Fruit fly (Drosophila melanogaster) whole organism, embryonic: Measurements from ENCODE around the gene vkg.

Experiments used
- BEAF-32 ChIP-seq: fragments of 200-800 bp; sonication (Bioruptor generic); optimal IDR thresholded peaks from 3 replicates; lab custom pipeline; 2017; ENCODE audit warnings: missing biosample characterization, missing genetic modification characterization, mild to moderate bottlenecking, moderate library complexity, missing genetic modification reagents
- Bgb ChIP-seq: fragments of 200-800 bp; sonication (Bioruptor generic); IDR thresholded peaks from 2 replicates; pipeline ENCODE4 v1.3.6; 2022; ENCODE audit warnings: missing biosample characterization, missing genetic modification characterization; ENCODE audit not compliant: partially characterized antibody
- BtbVII ChIP-seq: fragments of 200-800 bp; sonication (Bioruptor generic); optimal IDR thresholded peaks from 3 replicates; lab custom pipeline; 2017; ENCODE audit warnings: missing biosample characterization, mild to moderate bottlenecking, missing genetic modification characterization
- CG11247 ChIP-seq: fragments of 200-800 bp; sonication (Bioruptor generic); IDR thresholded peaks from 2 replicates; pipeline ENCODE4 v1.3.6; 2022; ENCODE audit warnings: missing biosample characterization, missing genetic modification characterization
- CG12299 ChIP-seq: fragments of 200-800 bp; sonication (Bioruptor generic); optimal IDR thresholded peaks from 2 replicates; lab custom pipeline; 2018; ENCODE audit warnings: missing biosample characterization, mild to moderate bottlenecking, missing genetic modification characterization
- CG12942 ChIP-seq: fragments of 200-800 bp; sonication (Bioruptor generic); optimal IDR thresholded peaks from 3 replicates; lab custom pipeline; 2016; ENCODE audit warnings: missing biosample characterization, missing genetic modification characterization
- CG15011 ChIP-seq: fragments of 200-800 bp; sonication (Bioruptor generic); optimal IDR thresholded peaks from 3 replicates; lab custom pipeline; 2018; ENCODE audit warnings: missing biosample characterization, mild to moderate bottlenecking, missing genetic modification characterization
- CG17361 ChIP-seq: fragments of 200-800 bp; sonication (Bioruptor generic); IDR thresholded peaks from 3 replicates; pipeline ENCODE4 v1.3.6; 2022; ENCODE audit warnings: missing biosample characterization, missing genetic modification characterization
- CG2116 ChIP-seq: fragments of 200-800 bp; sonication (Bioruptor generic); optimal IDR thresholded peaks from 3 replicates; lab custom pipeline; 2018; ENCODE audit warnings: missing biosample characterization, mild to moderate bottlenecking, missing genetic modification characterization
- CG32532 ChIP-seq: fragments of 200-800 bp; sonication (Bioruptor generic); IDR thresholded peaks from 2 replicates; pipeline ENCODE4 v1.3.6; 2022; ENCODE audit warnings: missing biosample characterization, missing genetic modification characterization
- CG3838 ChIP-seq: fragments of 200-800 bp; sonication (Bioruptor generic); optimal IDR thresholded peaks from 3 replicates; lab custom pipeline; 2016; ENCODE audit warnings: missing biosample characterization, missing genetic modification characterization
- CG42726 ChIP-seq: fragments of 200-800 bp; sonication (Bioruptor generic); IDR thresholded peaks from 2 replicates; pipeline ENCODE4 v1.3.6; 2022; ENCODE audit warnings: missing biosample characterization, missing genetic modification characterization; ENCODE audit not compliant: partially characterized antibody
- CG4617 ChIP-seq: fragments of 200-800 bp; sonication (Bioruptor generic); optimal IDR thresholded peaks from 3 replicates; lab custom pipeline; 2016; ENCODE audit warnings: missing biosample characterization, missing genetic modification characterization, borderline replicate concordance
- CG6654 ChIP-seq: fragments of 200-800 bp; sonication (Bioruptor generic); optimal IDR thresholded peaks from 2 replicates; lab custom pipeline; 2017; ENCODE audit warnings: missing biosample characterization, mild to moderate bottlenecking, missing genetic modification characterization
- CG6854 ChIP-seq: fragments of 200-800 bp; sonication (Bioruptor generic); optimal IDR thresholded peaks from 3 replicates; lab custom pipeline; 2017; ENCODE audit warnings: missing biosample characterization, mild to moderate bottlenecking, missing genetic modification characterization
- CG8359 ChIP-seq: fragments of 200-800 bp; sonication (Bioruptor generic); optimal IDR thresholded peaks from 2 replicates; lab custom pipeline; 2017; ENCODE audit warnings: missing biosample characterization, mild to moderate bottlenecking, missing genetic modification characterization, borderline replicate concordance
- CoRest ChIP-seq: fragments of 200-800 bp; sonication (Bioruptor generic); optimal IDR thresholded peaks from 3 replicates; lab custom pipeline; 2018; ENCODE audit warnings: missing biosample characterization, mild to moderate bottlenecking, missing genetic modification characterization, moderate library complexity
- Dll ChIP-seq: fragments of 200-800 bp; sonication (Bioruptor generic); IDR thresholded peaks from 4 replicates; pipeline ENCODE4 v1.3.6; 2022; ENCODE audit warnings: missing biosample characterization, missing genetic modification characterization; ENCODE audit not compliant: partially characterized antibody
- Opbp ChIP-seq: fragments of 200-800 bp; sonication (Bioruptor generic); IDR thresholded peaks from 3 replicates; pipeline ENCODE4 v1.3.6; 2022; ENCODE audit warnings: missing biosample characterization, missing genetic modification characterization; ENCODE audit not compliant: partially characterized antibody
- Ravus ChIP-seq: fragments of 200-800 bp; sonication (Bioruptor generic); IDR thresholded peaks from 2 replicates; pipeline ENCODE4 v1.3.6; 2022; ENCODE audit warnings: missing biosample characterization, missing genetic modification characterization
- Spps ChIP-seq: fragments of 200-800 bp; sonication (Bioruptor generic); optimal IDR thresholded peaks from 2 replicates; lab custom pipeline; 2018; ENCODE audit warnings: missing biosample characterization, mild to moderate bottlenecking, missing genetic modification characterization
- Tbp ChIP-seq: fragments of >200 bp; optimal IDR thresholded peaks from 2 replicates; lab custom pipeline; 2018; ENCODE audit warnings: missing biosample characterization, missing genetic modification characterization
- ab ChIP-seq: fragments of 200-800 bp; sonication (Bioruptor generic); optimal IDR thresholded peaks from 2 replicates; lab custom pipeline; 2016; ENCODE audit warnings: missing biosample characterization, missing genetic modification characterization
- amos ChIP-seq: fragments of 200-800 bp; sonication (Bioruptor generic); IDR thresholded peaks from 2 replicates; pipeline ENCODE4 v1.3.6; 2022; ENCODE audit warnings: missing biosample characterization, missing genetic modification characterization; ENCODE audit not compliant: partially characterized antibody
- ato ChIP-seq: fragments of 200-800 bp; sonication (Bioruptor generic); IDR thresholded peaks from 2 replicates; pipeline ENCODE4 v1.3.6; 2022; ENCODE audit warnings: missing biosample characterization, missing genetic modification characterization; ENCODE audit not compliant: partially characterized antibody
- chif ChIP-seq, 2 experiments: fragments of 200-800 bp; sonication (Bioruptor generic); optimal IDR thresholded peaks; 3 replicates each; lab custom pipeline; 2016; ENCODE audit warnings: missing biosample characterization in 2 of 2, missing genetic modification characterization in 2 of 2
- chm ChIP-seq: fragments of 200-800 bp; sonication (Bioruptor generic); IDR thresholded peaks from 2 replicates; pipeline ENCODE4 v1.3.6; 2022; ENCODE audit warnings: missing biosample characterization, missing genetic modification characterization
- dati ChIP-seq: fragments of 200-800 bp; sonication (Bioruptor generic); IDR thresholded peaks from 2 replicates; pipeline ENCODE4 v1.3.6; 2022; ENCODE audit warnings: missing biosample characterization, missing genetic modification characterization
- dm ChIP-seq: fragments of 200-800 bp; sonication (Bioruptor generic); optimal IDR thresholded peaks from 3 replicates; lab custom pipeline; 2016; ENCODE audit warnings: missing biosample characterization, missing genetic modification characterization
- esg ChIP-seq: fragments of 200-800 bp; sonication (Bioruptor generic); conservative IDR thresholded peaks from 2 replicates; pipeline ENCODE4 v1.3.6; 2022; ENCODE audit warnings: missing biosample characterization, missing genetic modification characterization
- ewg ChIP-seq: fragments of 200-800 bp; sonication (Bioruptor generic); optimal IDR thresholded peaks from 3 replicates; lab custom pipeline; 2017; ENCODE audit warnings: mild to moderate bottlenecking, missing biosample characterization, missing genetic modification reagents, missing genetic modification characterization
- fd96Cb ChIP-seq: fragments of 200-800 bp; sonication (Bioruptor generic); optimal IDR thresholded peaks from 2 replicates; lab custom pipeline; 2018; ENCODE audit warnings: missing biosample characterization, mild to moderate bottlenecking, missing genetic modification characterization, moderate library complexity
- gcm2 ChIP-seq: fragments of 200-800 bp; sonication (Bioruptor generic); optimal IDR thresholded peaks from 2 replicates; lab custom pipeline; 2016; ENCODE audit warnings: missing biosample characterization, missing genetic modification characterization
- gfzf ChIP-seq: fragments of 200-800 bp; sonication (Bioruptor generic); optimal IDR thresholded peaks from 2 replicates; lab custom pipeline; 2016; ENCODE audit warnings: missing biosample characterization, mild to moderate bottlenecking, missing genetic modification characterization, moderate library complexity
- jigr1 ChIP-seq: fragments of 200-800 bp; sonication (Bioruptor generic); IDR thresholded peaks from 3 replicates; pipeline ENCODE4 v1.3.6; 2022; ENCODE audit warnings: missing biosample characterization, missing genetic modification characterization
- kay ChIP-seq: fragments of 200-800 bp; sonication (Bioruptor generic); optimal IDR thresholded peaks from 2 replicates; lab custom pipeline; 2016; ENCODE audit warnings: missing biosample characterization, missing genetic modification characterization
- oc ChIP-seq: fragments of 200-800 bp; sonication (Bioruptor generic); optimal IDR thresholded peaks from 2 replicates; lab custom pipeline; 2018; ENCODE audit warnings: missing biosample characterization, mild to moderate bottlenecking, missing genetic modification characterization, moderate library complexity
- p53 ChIP-seq: fragments of 200-800 bp; sonication (Bioruptor generic); optimal IDR thresholded peaks from 2 replicates; lab custom pipeline; 2016; ENCODE audit warnings: missing biosample characterization, missing genetic modification characterization
- pan ChIP-seq, 4 experiments: fragments of >200 bp in 3 of 4; fragments of 200-800 bp in 1 of 4; sonication (Bioruptor generic) in 1 of 4; optimal IDR thresholded peaks in 3 of 4; IDR thresholded peaks in 1 of 4; 2 replicates each; pipeline versions ENCODE4 v1.3.6 to Lab custom; 2017 to 2022; ENCODE audit warnings: missing biosample characterization in 2 of 4, missing genetic modification characterization in 2 of 4, mixed read lengths in 1 of 4
- peb ChIP-seq: fragments of 200-800 bp; sonication (Bioruptor generic); IDR thresholded peaks from 2 replicates; pipeline ENCODE4 v1.3.6; 2022; ENCODE audit warnings: missing biosample characterization, missing genetic modification characterization
- pum ChIP-seq: fragments of 200-800 bp; sonication (Bioruptor generic); optimal IDR thresholded peaks from 2 replicates; lab custom pipeline; 2016; ENCODE audit warnings: missing biosample characterization, missing genetic modification characterization
- sim ChIP-seq: fragments of 200-800 bp; sonication (Bioruptor generic); IDR thresholded peaks from 2 replicates; pipeline ENCODE4 v1.3.6; 2022; ENCODE audit warnings: missing biosample characterization, missing genetic modification characterization
- sug ChIP-seq: fragments of 200-800 bp; optimal IDR thresholded peaks from 2 replicates; lab custom pipeline; 2019; ENCODE audit warnings: missing biosample characterization, mild to moderate bottlenecking, missing genetic modification characterization, moderate library complexity
- tll ChIP-seq, 2 experiments: fragments of 200-800 bp in 1 of 2; fragments of >200 bp in 1 of 2; sonication (Bioruptor generic) in 1 of 2; optimal IDR thresholded peaks; 2 replicates each; lab custom pipeline; 2017 to 2019; ENCODE audit warnings: missing biosample characterization in 2 of 2, missing genetic modification characterization in 2 of 2, mild to moderate bottlenecking in 1 of 2, moderate library complexity in 1 of 2
- tna ChIP-seq: fragments of 200-800 bp; sonication (Bioruptor generic); IDR thresholded peaks from 2 replicates; pipeline ENCODE4 v1.3.6; 2022; ENCODE audit warnings: missing biosample characterization, missing genetic modification characterization; ENCODE audit not compliant: partially characterized antibody
- z ChIP-seq: fragments of 200-800 bp; sonication (Bioruptor generic); IDR thresholded peaks from 3 replicates; pipeline ENCODE4 v1.3.6; 2022; ENCODE audit warnings: missing biosample characterization, missing genetic modification characterization
- zf30C ChIP-seq: fragments of 200-800 bp; sonication (Bioruptor generic); optimal IDR thresholded peaks from 3 replicates; lab custom pipeline; 2018; ENCODE audit warnings: missing biosample characterization, mild to moderate bottlenecking, missing genetic modification characterization
- zfh1 ChIP-seq: fragments of 200-800 bp; sonication (Bioruptor generic); IDR thresholded peaks from 3 replicates; pipeline ENCODE4 v1.3.6; 2022; ENCODE audit warnings: missing biosample characterization, missing genetic modification characterization
- zfh2 ChIP-seq: fragments of 200-800 bp; sonication (Bioruptor generic); optimal IDR thresholded peaks from 2 replicates; lab custom pipeline; 2016; ENCODE audit warnings: missing biosample characterization, missing genetic modification characterization

The vkg gene

dm6 chr2L:5059645-5060254 lies 31.8 kb upstream of the vkg start, which contains the start of gene Rpn11 (continued):
- TF ChIP-seq sug (tag; lab: Kevin White, UChicago) (peak; percentile 78), esg (GFP tag; lab: Robert Waterston, UW) (peak; percentile 39), CG32532 (no peak; the same call in 1 of the 2 replicates), CG42726 (no peak), gfzf (GFP tag; lab: Kevin White, UChicago) (peak; percentile 3), BEAF-32 (GFP tag; lab: Kevin White, UChicago) (peak; percentile 78), fd96Cb (tag; lab: Kevin White, UChicago) (peak; percentile 45), chif (GFP tag; optimal IDR thresholded peaks at IDR 0.05; lab: Kevin White, UChicago) (peak; percentile 16 to 47), gcm2 (GFP tag; lab: Kevin White, UChicago) (no peak), Ravus (no peak), ewg (GFP tag; lab: Kevin White, UChicago) (peak; percentile 18), pum (GFP tag; lab: Kevin White, UChicago) (no peak), zf30C (GFP tag; lab: Kevin White, UChicago) (no peak), CG17361 (GFP tag; lab: Robert Waterston, UW) (peak; percentile 86), Tbp (no peak), CG11247 (GFP tag; lab: Robert Waterston, UW) (no peak), Bgb (GFP tag; lab: Robert Waterston, UW) (peak; percentile 36; the same call in 1 of the 2 replicates), dati (GFP tag; lab: Robert Waterston, UW) (no peak), dm (GFP tag; lab: Kevin White, UChicago) (no peak), CG12942 (GFP tag; lab: Kevin White, UChicago) (peak; percentile 25), CG8359 (GFP tag; lab: Kevin White, UChicago) (peak; percentile 8), CG3838 (GFP tag; lab: Kevin White, UChicago) (no peak), tna (GFP tag; lab: Robert Waterston, UW) (no peak), jigr1 (GFP tag; lab: Robert Waterston, UW) (no peak), CG6654 (GFP tag; lab: Kevin White, UChicago) (no peak), p53 (GFP tag; lab: Kevin White, UChicago) (no peak), CG15011 (GFP tag; lab: Kevin White, UChicago) (peak; percentile 31), kay (GFP tag; lab: Kevin White, UChicago) (peak; percentile 50), chm (GFP tag; lab: Robert Waterston, UW) (no peak), CG2116 (GFP tag; lab: Kevin White, UChicago) (peak; percentile 99), oc (no peak), zfh1 (no peak), BtbVII (GFP tag; lab: Kevin White, UChicago) (peak; percentile 24), z (GFP tag; lab: Robert Waterston, UW) (no peak), Dll (peak; percentile 74), CG12299 (tag; lab: Kevin White, UChicago) (no peak), tll (GFP tag; optimal IDR thresholded peaks at IDR 0.05; lab: Kevin White, UChicago) (no peak), Opbp (peak; percentile 47; the same call in 1 of the 3 replicates), amos (GFP tag; lab: Robert Waterston, UW) (peak; percentile 45), CoRest (peak; percentile 84), Spps (tag; lab: Kevin White, UChicago) (peak; percentile 34), pan (optimal IDR thresholded peaks at IDR 0.05; lab: Kevin White, UChicago) (no peak), pan (GFP tag; optimal IDR thresholded peaks at IDR 0.05 in 1 of 2, IDR thresholded peaks at IDR 0.05 in 1 of 2) (peak in 1 of 2 experiments; percentile 44), CG6854 (GFP tag; lab: Kevin White, UChicago) (no peak), ato (no peak), sim (GFP tag; lab: Robert Waterston, UW) (no peak), CG4617 (GFP tag; lab: Kevin White, UChicago) (peak; percentile 54), peb (GFP tag; lab: Robert Waterston, UW) (no peak), zfh2 (GFP tag; lab: Kevin White, UChicago) (peak; percentile 36), ab (GFP tag; lab: Kevin White, UChicago) (no peak)
